Fruit fly (Drosophila melanogaster): Measurements from ENCODE around the gene Aladin.
A peak's percentile ranks its signal among the peaks of the same experiment; 100 is the strongest.

Gene Aladin

DNA sequence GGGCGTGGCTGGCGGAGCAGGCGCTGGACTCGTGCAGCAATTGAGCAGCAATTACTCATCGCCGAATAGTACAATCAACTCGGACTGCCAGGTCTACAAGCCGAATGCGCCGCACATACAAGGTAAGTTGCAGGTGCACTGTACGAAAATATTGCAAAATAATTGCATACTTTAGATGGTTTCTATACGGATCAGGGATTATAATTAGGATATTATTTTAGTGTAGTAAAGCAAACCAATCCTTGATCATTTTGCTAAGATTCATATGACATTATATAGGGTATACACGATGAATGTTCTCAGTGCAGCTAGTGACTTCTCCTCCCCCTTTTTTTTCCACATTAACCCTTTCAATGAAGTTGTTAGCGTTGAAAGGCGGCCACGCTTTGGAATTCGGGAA is 22.3 kb downstream of the Aladin start (continued):
- TF ChIP-seq lola (GFP tag; optimal IDR thresholded peaks at IDR 0.05) (peak in 1 of 3 experiments; percentile 51), Chrac-16 (GFP tag; optimal IDR thresholded peaks at IDR 0.05) (peak; percentile 6), nerfin-2 (GFP tag; IDR thresholded peaks at IDR 0.05; ENCODE audit: partially characterized antibody) (no peak), CG11456 (GFP tag; IDR thresholded peaks at IDR 0.05) (no peak), kay (GFP tag; optimal IDR thresholded peaks at IDR 0.05) (no peak), CG15696 (tag; optimal IDR thresholded peaks at IDR 0.05) (no peak), HmgD (GFP tag; optimal IDR thresholded peaks at IDR 0.05) (no peak), Six4 (GFP tag; optimal IDR thresholded peaks at IDR 0.05) (no peak), gcm2 (GFP tag; optimal IDR thresholded peaks at IDR 0.05) (no peak), D (optimal IDR thresholded peaks at IDR 0.05) (no peak), D (GFP tag; optimal IDR thresholded peaks at IDR 0.05) (no peak), MESR4 (GFP tag; optimal IDR thresholded peaks at IDR 0.05) (no peak), CG18262 (tag; optimal IDR thresholded peaks at IDR 0.05) (peak; percentile 46), Hr51 (GFP tag; optimal IDR thresholded peaks at IDR 0.05) (no peak), B-H1 (GFP tag; IDR thresholded peaks at IDR 0.05) (no peak), CG2202 (tag; optimal IDR thresholded peaks at IDR 0.05) (no peak), CG15073 (GFP tag; optimal IDR thresholded peaks at IDR 0.05) (no peak), schlank (tag; optimal IDR thresholded peaks at IDR 0.05) (no peak), Tbp (GFP tag; optimal IDR thresholded peaks at IDR 0.05) (no peak), CG17328 (GFP tag; IDR thresholded peaks at IDR 0.05) (peak; percentile 56; the same call in 1 of the 2 replicates), CG6854 (GFP tag; optimal IDR thresholded peaks at IDR 0.05) (no peak), CG10654 (GFP tag; optimal IDR thresholded peaks at IDR 0.05) (no peak), nau (GFP tag; optimal IDR thresholded peaks at IDR 0.05) (no peak), Oli (tag; optimal IDR thresholded peaks at IDR 0.05) (peak; percentile 36), GATAe (GFP tag; conservative IDR thresholded peaks at IDR 0.05) (no peak), fru (optimal IDR thresholded peaks at IDR 0.05) (no peak), CG4424 (GFP tag; optimal IDR thresholded peaks at IDR 0.05) (peak; percentile 33), ATbp (GFP tag; optimal IDR thresholded peaks at IDR 0.05) (no peak), seq (GFP tag; IDR thresholded peaks at IDR 0.05) (no peak), ac (GFP tag; optimal IDR thresholded peaks at IDR 0.05) (no peak), Fer3 (tag; optimal IDR thresholded peaks at IDR 0.05) (no peak), dan (GFP tag; IDR thresholded peaks at IDR 0.05) (no peak), CG12155 (GFP tag; optimal IDR thresholded peaks at IDR 0.05) (no peak), dimm (GFP tag; IDR thresholded peaks at IDR 0.05) (no peak), Nf-YC (tag; optimal IDR thresholded peaks at IDR 0.05) (no peak), mld (GFP tag; IDR thresholded peaks at IDR 0.05; ENCODE audit: partially characterized antibody) (no peak), CG17568 (GFP tag; optimal IDR thresholded peaks at IDR 0.05) (no peak), CG18599 (GFP tag; optimal IDR thresholded peaks at IDR 0.05) (no peak), CG18476 (GFP tag; optimal IDR thresholded peaks at IDR 0.05) (no peak), oc (tag; optimal IDR thresholded peaks at IDR 0.05) (no peak), grau (tag; optimal IDR thresholded peaks at IDR 0.05) (no peak), ash1 (GFP tag; optimal IDR thresholded peaks at IDR 0.05) (no peak), zf30C (GFP tag; optimal IDR thresholded peaks at IDR 0.05) (no peak), CG10147 (GFP tag; optimal IDR thresholded peaks at IDR 0.05) (no peak), Bgb (GFP tag; IDR thresholded peaks at IDR 0.05; ENCODE audit: partially characterized antibody) (no peak), CG1832 (GFP tag; optimal IDR thresholded peaks at IDR 0.05) (no peak), yki (optimal IDR thresholded peaks at IDR 0.05) (no peak), NC2α (GFP tag; optimal IDR thresholded peaks at IDR 0.05) (no peak), CG32767 (GFP tag; IDR thresholded peaks at IDR 0.05) (no peak), luna (GFP tag; optimal IDR thresholded peaks at IDR 0.05) (no peak), chinmo (GFP tag; IDR thresholded peaks at IDR 0.05; ENCODE audit: partially characterized antibody) (no peak), Hr3 (GFP tag; optimal IDR thresholded peaks at IDR 0.05) (no peak)
